Worm (Caenorhabditis elegans) whole organism, young adult: ENCODE data around the gene cdk-4.
A peak's percentile ranks its signal among the peaks of the same experiment; 100 is the strongest.

Experiments used
- B0019.2 ChIP-seq: fragments of 200-800 bp; sonication (Bioruptor generic); conservative IDR thresholded peaks from 2 replicates; pipeline ENCODE4 v1.3.6; 2022; ENCODE audit warnings: missing genetic modification reagents, missing genetic modification characterization, missing compliant biosample characterization
- B0336.3 ChIP-seq: fragments of 200-800 bp; sonication (Bioruptor generic); IDR thresholded peaks from 2 replicates; pipeline ENCODE4 v1.3.6; 2022; ENCODE audit warnings: missing genetic modification characterization, missing compliant biosample characterization
- F33H1.4 ChIP-seq: fragments of 200-800 bp; sonication (Bioruptor generic); IDR thresholded peaks from 2 replicates; pipeline ENCODE4 v1.3.6; 2022; ENCODE audit warnings: missing genetic modification reagents, missing genetic modification characterization, missing compliant biosample characterization
- F37B4.10 ChIP-seq: fragments of 200-800 bp; sonication (Bioruptor generic); IDR thresholded peaks from 2 replicates; pipeline ENCODE4 v1.3.6; 2022; ENCODE audit warnings: missing genetic modification characterization, missing compliant biosample characterization
- Y53G8AR.9 ChIP-seq: fragments of 200-800 bp; sonication (Bioruptor generic); conservative IDR thresholded peaks from 2 replicates; pipeline ENCODE4 v1.3.6; 2022; ENCODE audit warnings: missing genetic modification reagents, missing genetic modification characterization, missing compliant biosample characterization
- Y56A3A.18 ChIP-seq: fragments of 200-800 bp; sonication (Bioruptor generic); IDR thresholded peaks from 2 replicates; pipeline ENCODE4 v1.3.6; 2022; ENCODE audit warnings: missing genetic modification reagents, missing genetic modification characterization, missing compliant biosample characterization
- Y67H2A.10 ChIP-seq: fragments of 200-800 bp; sonication (Bioruptor generic); conservative IDR thresholded peaks from 2 replicates; pipeline ENCODE4 v1.3.6; 2022; ENCODE audit warnings: missing genetic modification reagents, missing genetic modification characterization, missing compliant biosample characterization
- Y79H2A.3 ChIP-seq: fragments of 200-800 bp; sonication (Bioruptor generic); conservative IDR thresholded peaks from 2 replicates; pipeline ENCODE4 v1.3.6; 2022; ENCODE audit warnings: missing genetic modification reagents, missing genetic modification characterization, missing compliant biosample characterization
- Y95B8A.8 ChIP-seq: fragments of 200-800 bp; sonication (Bioruptor generic); IDR thresholded peaks from 2 replicates; pipeline ENCODE4 v1.3.6; 2022; ENCODE audit warnings: missing genetic modification reagents, missing genetic modification characterization, missing compliant biosample characterization
- aptf-2 ChIP-seq: fragments of 200-800 bp; sonication (Bioruptor generic); conservative IDR thresholded peaks from 2 replicates; pipeline ENCODE4 v1.3.6; 2022; ENCODE audit warnings: missing genetic modification reagents, missing genetic modification characterization, missing compliant biosample characterization
- attf-3 ChIP-seq: fragments of 200-800 bp; sonication (Bioruptor generic); conservative IDR thresholded peaks from 2 replicates; pipeline ENCODE4 v1.3.6; 2022; ENCODE audit warnings: missing genetic modification reagents, missing genetic modification characterization, missing compliant biosample characterization
- attf-5 ChIP-seq: fragments of 200-800 bp; sonication (Bioruptor generic); optimal IDR thresholded peaks from 2 replicates; lab custom pipeline; 2018; ENCODE audit warnings: mild to moderate bottlenecking, missing genetic modification characterization, missing compliant biosample characterization
- cebp-1 ChIP-seq, 2 experiments: fragments of 200-800 bp in 1 of 2; sonication (Bioruptor generic) in 1 of 2; sonication (generic microtip) in 1 of 2; IDR thresholded peaks in 1 of 2; optimal IDR thresholded peaks in 1 of 2; 2 replicates each; pipeline versions ENCODE4 v1.3.6 to Lab custom; 2017 to 2022; ENCODE audit warnings: missing compliant biosample characterization in 2 of 2, missing genetic modification characterization in 2 of 2, mild to moderate bottlenecking in 1 of 2, missing genetic modification reagents in 1 of 2, moderate library complexity in 1 of 2
- cebp-2 ChIP-seq: fragments of 200-800 bp; sonication (Bioruptor generic); IDR thresholded peaks from 2 replicates; pipeline ENCODE4 v1.3.6; 2022; ENCODE audit warnings: missing genetic modification characterization, missing compliant biosample characterization
- ceh-27 ChIP-seq: fragments of 200-800 bp; sonication (Bioruptor generic); optimal IDR thresholded peaks from 2 replicates; lab custom pipeline; 2018; ENCODE audit warnings: mild to moderate bottlenecking, missing genetic modification characterization, moderate library complexity, missing compliant biosample characterization
- ceh-58 ChIP-seq: fragments of 200-800 bp; sonication (Bioruptor generic); IDR thresholded peaks from 2 replicates; pipeline ENCODE4 v1.3.6; 2022; ENCODE audit warnings: missing genetic modification characterization, missing compliant biosample characterization
- chd-7 ChIP-seq: sonication (generic microtip); optimal IDR thresholded peaks from 2 replicates; lab custom pipeline; 2016; ENCODE audit warnings: mild to moderate bottlenecking, missing genetic modification characterization, moderate library complexity, missing compliant biosample characterization
- die-1 ChIP-seq: sonication (generic microtip); optimal IDR thresholded peaks from 2 replicates; lab custom pipeline; 2016; ENCODE audit warnings: missing genotype, mild to moderate bottlenecking, missing genetic modification characterization, missing compliant biosample characterization
- dox-1 ChIP-seq: fragments of 200-800 bp; sonication (Bioruptor generic); IDR thresholded peaks from 2 replicates; pipeline ENCODE4 v1.3.6; 2022; ENCODE audit warnings: missing genetic modification reagents, missing genetic modification characterization, missing compliant biosample characterization
- dpff-1 ChIP-seq: sonication (generic microtip); optimal IDR thresholded peaks from 2 replicates; lab custom pipeline; 2017; ENCODE audit warnings: mild to moderate bottlenecking, missing genetic modification characterization, missing compliant biosample characterization
- egl-18 ChIP-seq: fragments of 200-800 bp; sonication (Bioruptor generic); IDR thresholded peaks from 2 replicates; pipeline ENCODE4 v1.3.6; 2022; ENCODE audit warnings: missing genetic modification reagents, missing genetic modification characterization, missing compliant biosample characterization
- gei-17 ChIP-seq: fragments of 200-800 bp; sonication (Bioruptor generic); optimal IDR thresholded peaks from 2 replicates; lab custom pipeline; 2018; ENCODE audit warnings: mild to moderate bottlenecking, missing genetic modification characterization, missing compliant biosample characterization
- him-1 ChIP-seq: sonication (generic microtip); optimal IDR thresholded peaks from 2 replicates; lab custom pipeline; 2016; ENCODE audit warnings: missing genotype, missing genetic modification reagents, missing genetic modification characterization, missing compliant biosample characterization
- hlh-26 ChIP-seq: fragments of 200-800 bp; sonication (Bioruptor generic); conservative IDR thresholded peaks from 2 replicates; pipeline ENCODE4 v1.3.6; 2022; ENCODE audit warnings: missing genetic modification reagents, missing genetic modification characterization, missing compliant biosample characterization
- hmg-20 ChIP-seq: fragments of 200-800 bp; sonication (Bioruptor generic); IDR thresholded peaks from 2 replicates; pipeline ENCODE4 v1.3.6; 2022; ENCODE audit warnings: missing genetic modification reagents, missing genetic modification characterization, missing compliant biosample characterization
- hsf-1 ChIP-seq: fragments of 200-800 bp; sonication (Bioruptor generic); IDR thresholded peaks from 2 replicates; pipeline ENCODE4 v1.3.6; 2022; ENCODE audit warnings: missing genetic modification reagents, missing genetic modification characterization, missing compliant biosample characterization
- let-526 ChIP-seq: fragments of 200-800 bp; sonication (Bioruptor generic); IDR thresholded peaks from 2 replicates; pipeline ENCODE4 v1.3.6; 2022; ENCODE audit warnings: missing genetic modification reagents, missing genetic modification characterization, missing compliant biosample characterization
- lin-26 ChIP-seq: fragments of 200-800 bp; sonication (Bioruptor generic); IDR thresholded peaks from 2 replicates; pipeline ENCODE4 v1.3.6; 2022; ENCODE audit warnings: missing genetic modification reagents, missing genetic modification characterization, missing compliant biosample characterization
- lin-35 ChIP-seq, 3 experiments: fragments of 150-350 bp in 2 of 3; sonication (generic microtip) in 1 of 3; optimal IDR thresholded peaks; 2 replicates each; lab custom pipeline; 2014 to 2018; ENCODE audit warnings: missing biosample characterization in 3 of 3, missing genetic modification characterization in 3 of 3, missing genetic modification reagents in 3 of 3
- lin-54 ChIP-seq: fragments of 200-800 bp; sonication (Bioruptor generic); optimal IDR thresholded peaks from 2 replicates; lab custom pipeline; 2018; ENCODE audit warnings: mild to moderate bottlenecking, missing genetic modification characterization, missing compliant biosample characterization
- madf-6 ChIP-seq: fragments of 200-800 bp; sonication (Bioruptor generic); IDR thresholded peaks from 2 replicates; pipeline ENCODE4 v1.3.6; 2022; ENCODE audit warnings: missing genetic modification reagents, missing genetic modification characterization, missing compliant biosample characterization
- mxl-1 ChIP-seq: sonication (generic microtip); optimal IDR thresholded peaks from 2 replicates; lab custom pipeline; 2016; ENCODE audit warnings: missing genetic modification characterization, missing compliant biosample characterization
- nfya-1 ChIP-seq: sonication (generic microtip); optimal IDR thresholded peaks from 2 replicates; lab custom pipeline; 2017; ENCODE audit warnings: antibody characterized with exemption, missing compliant biosample characterization, missing genetic modification characterization, borderline replicate concordance; ENCODE audit not compliant: insufficient read depth
- nhr-80 ChIP-seq: sonication (generic microtip); optimal IDR thresholded peaks from 2 replicates; lab custom pipeline; 2016; ENCODE audit warnings: missing genetic modification characterization, missing compliant biosample characterization
- nhr-90 ChIP-seq: sonication (generic microtip); optimal IDR thresholded peaks from 2 replicates; lab custom pipeline; 2016; ENCODE audit warnings: missing genotype, mild to moderate bottlenecking, missing genetic modification characterization, missing compliant biosample characterization
- rpc-1 ChIP-seq, 2 experiments: fragments of 150-350 bp in 1 of 2; sonication (generic microtip) in 1 of 2; optimal IDR thresholded peaks; 2 replicates each; lab custom pipeline; 2014 to 2018; ENCODE audit warnings: missing biosample characterization in 1 of 2, missing genetic modification characterization in 1 of 2, missing genetic modification reagents in 1 of 2, missing genotype in 1 of 2
- sdz-38 ChIP-seq: sonication (generic microtip); optimal IDR thresholded peaks from 2 replicates; lab custom pipeline; 2016; ENCODE audit warnings: missing genotype, missing genetic modification characterization, missing compliant biosample characterization
- snpc-4 ChIP-seq, 5 experiments: fragments of 150-350 bp in 1 of 5; sonication (generic microtip) in 4 of 5; optimal IDR thresholded peaks; 2 replicates each; lab custom pipeline; 2014 to 2018; ENCODE audit warnings: missing genetic modification characterization in 5 of 5, missing biosample characterization in 3 of 5, antibody characterized with exemption in 2 of 5, mild to moderate bottlenecking in 2 of 5, missing compliant biosample characterization in 2 of 5, missing genotype in 2 of 5, moderate library complexity in 2 of 5, missing genetic modification reagents in 1 of 5
- sptf-2 ChIP-seq: fragments of 200-800 bp; sonication (Bioruptor generic); optimal IDR thresholded peaks from 2 replicates; lab custom pipeline; 2018; ENCODE audit warnings: mild to moderate bottlenecking, missing genetic modification characterization, missing compliant biosample characterization
- tbp1 ChIP-seq: fragments of 200-800 bp; sonication (Bioruptor generic); optimal IDR thresholded peaks from 2 replicates; lab custom pipeline; 2018; ENCODE audit warnings: mild to moderate bottlenecking, missing genetic modification characterization, missing compliant biosample characterization
- tlf-1 ChIP-seq: fragments of 200-800 bp; sonication (Bioruptor generic); optimal IDR thresholded peaks from 2 replicates; lab custom pipeline; 2018; ENCODE audit warnings: mild to moderate bottlenecking, missing genetic modification characterization, missing compliant biosample characterization
- xnd-1 ChIP-seq: sonication (generic microtip); optimal IDR thresholded peaks from 2 replicates; lab custom pipeline; 2016; ENCODE audit warnings: missing genotype, missing genetic modification reagents, missing genetic modification characterization, missing compliant biosample characterization
- ztf-22 ChIP-seq: fragments of 200-800 bp; sonication (Bioruptor generic); optimal IDR thresholded peaks from 2 replicates; lab custom pipeline; 2018; ENCODE audit warnings: mild to moderate bottlenecking, missing genetic modification characterization, moderate library complexity, missing compliant biosample characterization
- ztf-26 ChIP-seq: sonication (generic microtip); optimal IDR thresholded peaks from 2 replicates; lab custom pipeline; 2017; ENCODE audit warnings: missing genetic modification characterization, missing compliant biosample characterization
- ztf-3 ChIP-seq: fragments of 200-800 bp; sonication (Bioruptor generic); optimal IDR thresholded peaks from 2 replicates; lab custom pipeline; 2018; ENCODE audit warnings: mild to moderate bottlenecking, missing genetic modification characterization, missing compliant biosample characterization

Gene cdk-4

DNA sequence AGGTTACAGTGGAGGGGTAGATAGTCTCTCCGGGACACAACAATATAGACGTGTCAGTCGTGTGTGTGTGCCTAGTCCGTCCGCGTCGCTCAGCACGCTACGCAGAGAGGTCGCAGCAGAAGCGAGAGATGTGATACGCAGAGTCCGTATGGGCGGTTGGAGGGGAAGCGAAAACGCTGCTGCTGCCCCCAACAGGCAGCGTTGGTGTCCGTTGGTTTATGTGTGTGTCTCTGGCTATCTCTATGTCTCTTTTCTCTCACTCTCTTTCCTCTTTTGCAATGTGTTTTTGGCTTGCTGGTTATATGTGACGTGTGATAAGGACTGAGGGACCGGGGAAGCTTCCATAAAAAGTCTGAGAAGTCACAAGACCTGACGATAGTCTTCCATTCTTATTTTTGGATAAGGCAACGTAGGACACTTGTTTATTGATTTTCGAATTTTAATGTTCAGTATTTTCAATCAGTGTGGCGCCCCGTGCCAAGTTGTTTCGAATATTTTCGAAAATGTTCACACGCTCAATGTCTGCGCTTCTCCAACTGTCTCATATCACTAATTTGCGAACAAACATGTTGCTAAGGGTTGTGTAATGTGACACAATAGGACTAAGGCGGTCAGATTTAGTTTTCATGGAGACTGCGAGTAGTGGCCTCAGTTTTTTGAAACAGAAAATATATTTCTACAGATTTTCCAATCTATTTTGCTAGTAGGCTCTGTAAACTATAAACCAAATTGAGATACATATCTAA, 8.8 kb upstream of the cdk-4 start, which contains the start of gene pab-2:
pab-2 (minus strand) TSS at position 69 of the 746 bp plus-strand sequence.
- TF ChIP-seq nhr-90 (tag; lab: Kevin White, UChicago) (peak; percentile 63), attf-5 (peak; percentile 53), mxl-1 (tag; lab: Kevin White, UChicago) (no peak), Y67H2A.10 (GFP tag; lab: Robert Waterston, UW) (no peak), nhr-80 (tag; lab: Kevin White, UChicago) (peak; percentile 97), tbp1 (peak; percentile 65), madf-6 (GFP tag; lab: Robert Waterston, UW) (peak; percentile 30; the same call in 1 of the 2 replicates), sptf-2 (no peak), hsf-1 (GFP tag; lab: Robert Waterston, UW) (no peak), xnd-1 (no peak), ceh-27 (GFP tag; lab: Kevin White, UChicago) (peak; percentile 55), Y79H2A.3 (no peak), cebp-2 (0 out of 2 replicates have a peak, but pooled peaks have one; percentile 84), F33H1.4 (GFP tag; lab: Robert Waterston, UW) (no peak), snpc-4 (GFP tag; optimal IDR thresholded peaks at IDR 0.05; lab: Kevin White, UChicago) (no peak), snpc-4 (tag; optimal IDR thresholded peaks at IDR 0.05; lab: Kevin White, UChicago) (peak in 3 of 4 experiments; percentile 22 to 50 (median 41)), sdz-38 (tag; lab: Kevin White, UChicago) (no peak), Y56A3A.18 (GFP tag; lab: Robert Waterston, UW) (0 out of 2 replicates have a peak, but pooled peaks have one; percentile 49), tlf-1 (GFP tag; lab: Kevin White, UChicago) (peak; percentile 11), dpff-1 (tag; lab: Kevin White, UChicago) (no peak), ceh-58 (no peak), egl-18 (GFP tag; lab: Robert Waterston, UW) (no peak), gei-17 (GFP tag; lab: Kevin White, UChicago) (peak; percentile 40), lin-26 (0 out of 2 replicates have a peak, but pooled peaks have one; percentile 43), aptf-2 (no peak), die-1 (tag; lab: Kevin White, UChicago) (peak; percentile 9), Y53G8AR.9 (GFP tag; lab: Robert Waterston, UW) (0 out of 2 replicates have a peak, but pooled peaks have one; percentile 59), B0019.2 (no peak), lin-54 (GFP tag; lab: Kevin White, UChicago) (peak; percentile 29), attf-3 (GFP tag; lab: Robert Waterston, UW) (no peak), cebp-1 (GFP tag; IDR thresholded peaks at IDR 0.05; lab: Robert Waterston, UW) (peak; percentile 59; the same call in 1 of the 2 replicates), cebp-1 (tag; optimal IDR thresholded peaks at IDR 0.05; lab: Kevin White, UChicago) (peak; percentile 73), dox-1 (GFP tag; lab: Robert Waterston, UW) (peak; percentile 74), ztf-22 (GFP tag; lab: Kevin White, UChicago) (peak; percentile 43), ztf-26 (tag; lab: Kevin White, UChicago) (peak; percentile 82), chd-7 (tag; lab: Kevin White, UChicago) (peak; percentile 76), ztf-3 (GFP tag; lab: Kevin White, UChicago) (no peak), Y95B8A.8 (GFP tag; lab: Robert Waterston, UW) (no peak), rpc-1 (optimal IDR thresholded peaks at IDR 0.05; lab: Kevin White, UChicago) (no peak), rpc-1 (tag; optimal IDR thresholded peaks at IDR 0.05; lab: Kevin White, UChicago) (no peak), lin-35 (GFP tag; optimal IDR thresholded peaks at IDR 0.05; lab: Kevin White, UChicago) (peak in 1 of 3 experiments; percentile 44), hmg-20 (GFP tag; lab: Robert Waterston, UW) (no peak), B0336.3 (peak; percentile 56; the same call in 1 of the 2 replicates), him-1 (tag; lab: Kevin White, UChicago) (no peak), nfya-1 (tag; lab: Kevin White, UChicago) (no peak), let-526 (peak; percentile 54; the same call in 1 of the 2 replicates), hlh-26 (no peak), F37B4.10 (GFP tag; lab: Robert Waterston, UW) (0 out of 2 replicates have a peak, but pooled peaks have one; percentile 43)
